Fruit fly (Drosophila melanogaster) Kc167 (cell line): ENCODE results near the gene Atac1.

Experiments
- Myc ChIP-seq: fragments of >200 bp; optimal IDR thresholded peaks from 2 replicates; lab custom pipeline; 2017; ENCODE audit warnings: missing external identifiers
- Sin3A ChIP-seq: fragments of >200 bp; optimal IDR thresholded peaks from 2 replicates; lab custom pipeline; 2018; ENCODE audit warnings: missing external identifiers
- h ChIP-seq: fragments of >200 bp; optimal IDR thresholded peaks from 3 replicates; lab custom pipeline; 2018; ENCODE audit warnings: missing external identifiers
- insv ChIP-seq: fragments of >200 bp; optimal IDR thresholded peaks from 3 replicates; lab custom pipeline; 2018; ENCODE audit warnings: missing external identifiers
- psq ChIP-seq: fragments of >200 bp; optimal IDR thresholded peaks from 2 replicates; lab custom pipeline; 2017; ENCODE audit warnings: missing external identifiers
- ttk ChIP-seq: sonication (Bioruptor generic); optimal IDR thresholded peaks from 2 replicates; lab custom pipeline; 2017; ENCODE audit warnings: missing external identifiers

Atac1 gene

DNA sequence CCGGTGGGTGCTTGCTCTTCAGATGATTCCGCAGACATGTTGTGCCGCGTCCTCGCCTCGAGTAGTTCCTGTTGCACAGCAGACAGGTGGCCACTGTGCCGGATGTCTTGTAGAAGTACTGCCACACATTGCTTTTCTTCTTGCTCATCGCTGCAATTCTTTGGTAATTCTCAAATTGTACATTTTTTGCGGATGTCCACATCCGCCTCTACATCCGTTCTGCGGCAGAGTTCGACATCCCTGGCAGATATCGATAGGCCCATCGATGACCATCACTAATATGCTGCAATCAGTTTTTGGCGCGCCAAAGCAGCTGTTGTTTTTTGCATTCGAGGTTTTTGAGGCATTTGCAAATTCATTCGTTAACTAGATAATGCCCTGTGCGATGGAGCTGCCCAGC, 3.4 kb downstream of the Atac1 start, which contains the start of the genes CG13775 and CG3430:
Gene CG13775, minus strand, starts transcription at position 226 of the 400 bp plus-strand sequence.
Gene CG3430, plus strand, starts transcription at position 284 of the 400 bp plus-strand sequence.
- TF ChIP-seq Myc, result no peak
- TF ChIP-seq h (lab: Kevin White, UChicago), result no peak
- no peak for TF ChIP-seq insv (lab: Kevin White, UChicago)
- TF ChIP-seq Sin3A (lab: Kevin White, UChicago), result no peak
- no peak for TF ChIP-seq psq (lab: Kevin White, UChicago)
- TF ChIP-seq ttk (lab: Kevin White, UChicago), result no peak

DNA sequence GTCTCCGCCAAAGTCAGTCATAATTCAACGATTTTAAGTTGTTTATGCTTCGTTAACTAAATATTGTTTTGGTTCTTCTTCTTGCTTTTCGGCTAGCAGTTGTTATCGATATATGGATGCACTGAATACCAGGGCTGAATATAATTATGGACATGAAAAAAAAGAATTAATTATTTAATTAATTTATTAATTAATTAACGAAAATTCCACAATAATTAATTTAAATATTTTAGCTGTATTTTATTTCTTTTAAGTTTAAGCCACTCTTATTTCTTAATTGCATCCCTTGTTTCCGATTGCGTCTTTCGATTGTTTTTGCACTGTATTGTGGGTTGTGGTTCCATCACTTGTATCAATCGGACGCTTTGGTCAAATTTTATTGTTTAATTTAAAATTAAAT, 10.0 kb downstream of the Atac1 start, which contains the start of the genes Gas41 and SA1:
Gene Gas41, minus strand, starts transcription at position 112 of the 400 bp plus-strand sequence.
Gene SA1, plus strand, starts transcription at position 326 of the 400 bp plus-strand sequence.
- TF ChIP-seq insv (lab: Kevin White, UChicago) (no peak), Sin3A (lab: Kevin White, UChicago) (no peak), psq (lab: Kevin White, UChicago) (no peak), ttk (lab: Kevin White, UChicago) (no peak), h (lab: Kevin White, UChicago) (no peak), Myc (no peak)

dm6 chr2L:6948540-6948942, 11.6 kb downstream of the Atac1 start, which contains the start of gene ihog:
Gene ihog (minus strand): TSS chr2L:6948808.
- TF ChIP-seq psq (lab: Kevin White, UChicago) (no peak), insv (lab: Kevin White, UChicago) (no peak), Sin3A (lab: Kevin White, UChicago) (no peak), Myc (no peak), h (lab: Kevin White, UChicago) (no peak), ttk (lab: Kevin White, UChicago) (no peak)

DNA sequence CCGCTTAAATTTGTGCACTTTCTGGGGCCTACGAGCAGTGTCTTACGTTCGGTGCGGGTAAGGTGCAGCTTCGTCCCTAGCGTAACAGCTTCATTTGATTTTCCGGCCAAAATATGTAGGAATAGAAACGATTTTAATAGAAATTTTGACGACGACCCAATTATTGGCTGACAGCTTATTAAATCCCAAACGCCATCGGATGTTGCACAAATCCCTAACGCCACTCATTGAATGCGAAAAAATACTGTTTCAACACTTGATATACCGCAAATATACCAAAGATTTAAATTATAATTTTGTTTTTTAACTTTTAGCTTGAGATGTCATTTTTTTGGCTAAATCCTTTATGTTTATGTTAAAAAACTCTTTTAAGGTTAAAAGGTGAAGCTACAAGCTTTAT, 15.0 kb downstream of the Atac1 start, which contains the start of gene Fgop2:
Gene Fgop2, minus strand, starts transcription at position 202 of the 400 bp plus-strand sequence.
- TF ChIP-seq insv (lab: Kevin White, UChicago), result no peak
- no peak for TF ChIP-seq ttk (lab: Kevin White, UChicago)
- TF ChIP-seq Myc, result no peak
- TF ChIP-seq Sin3A (lab: Kevin White, UChicago), result no peak
- no peak for TF ChIP-seq psq (lab: Kevin White, UChicago)
- TF ChIP-seq h (lab: Kevin White, UChicago), result no peak

DNA sequence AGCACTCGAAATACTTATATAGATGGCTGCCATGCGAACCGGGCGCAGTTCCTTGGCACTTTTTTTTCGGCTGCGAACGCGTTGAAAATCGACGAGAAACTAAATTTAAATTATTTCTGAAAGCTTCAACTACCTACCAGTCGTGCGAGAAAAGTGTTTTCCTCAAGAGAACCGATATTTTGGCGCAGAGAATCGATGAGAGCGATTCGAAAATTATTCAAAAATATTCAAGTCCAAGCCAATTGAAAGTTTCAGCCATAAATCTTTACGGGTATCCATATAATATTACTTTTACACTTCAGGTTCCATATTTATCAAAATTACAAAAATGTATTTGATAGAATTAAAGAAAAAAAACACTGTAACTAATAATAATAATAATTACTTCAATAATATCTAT, 17.4 kb downstream of the Atac1 start, which contains the start of gene CG18304:
Gene CG18304, minus strand, starts transcription at position 101 of the 400 bp plus-strand sequence.
- TF ChIP-seq Myc (no peak), h (lab: Kevin White, UChicago) (no peak), insv (lab: Kevin White, UChicago) (no peak), ttk (lab: Kevin White, UChicago) (no peak), Sin3A (lab: Kevin White, UChicago) (no peak), psq (lab: Kevin White, UChicago) (no peak)

DNA sequence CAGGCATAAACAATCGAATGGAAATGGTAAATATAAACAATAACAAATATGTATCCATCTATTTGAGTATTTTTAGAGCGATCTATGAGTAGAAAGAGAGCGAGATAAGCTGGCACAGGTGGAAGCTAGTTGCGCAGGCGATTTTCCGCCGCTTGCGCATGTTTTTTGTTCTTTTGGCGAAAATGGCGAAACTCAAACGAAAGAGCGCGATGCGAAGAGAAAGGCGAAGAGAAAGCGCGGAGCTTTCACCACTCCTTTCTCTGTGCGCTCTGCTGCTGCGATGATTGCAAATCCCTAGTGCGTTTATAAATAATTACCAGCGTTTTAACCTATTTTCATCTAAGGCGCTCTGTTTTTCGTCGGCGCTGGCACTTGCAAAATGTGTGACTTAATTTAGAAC, 18.4 kb downstream of the Atac1 start:
- TF ChIP-seq h (lab: Kevin White, UChicago) (no peak), ttk (lab: Kevin White, UChicago) (no peak), psq (lab: Kevin White, UChicago) (no peak), Sin3A (lab: Kevin White, UChicago) (no peak), insv (lab: Kevin White, UChicago) (no peak), Myc (no peak)

- no peak for TF ChIP-seq ttk (lab: Kevin White, UChicago)
- TF ChIP-seq Sin3A (lab: Kevin White, UChicago), result no peak
- TF ChIP-seq insv (lab: Kevin White, UChicago), result no peak
- no peak for TF ChIP-seq psq (lab: Kevin White, UChicago)
- no peak for TF ChIP-seq h (lab: Kevin White, UChicago)
- TF ChIP-seq Myc, result no peak
Observed at dm6 chr2L:6939698-6940097, 20.4 kb downstream of the Atac1 start.

DNA sequence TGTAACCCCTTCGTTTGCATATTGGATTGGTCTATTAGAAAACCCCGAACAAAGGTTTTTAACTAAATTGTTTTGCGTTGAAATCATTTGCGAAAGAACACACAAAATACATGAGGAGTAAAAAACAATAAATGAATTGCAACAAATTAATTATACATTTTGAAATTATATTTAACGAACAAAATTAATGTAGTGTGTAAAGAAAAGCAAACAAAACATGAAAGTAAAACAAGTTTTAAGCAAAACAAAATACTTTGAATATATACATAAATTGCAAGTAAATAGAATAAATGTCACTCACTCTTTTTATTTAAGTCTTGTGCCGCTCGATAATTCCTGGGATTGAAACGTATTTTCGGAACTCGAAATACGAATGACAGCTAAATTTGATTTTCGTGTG, 28.3 kb downstream of the Atac1 start, which contains the start of gene CG43232:
Gene CG43232, plus strand, starts transcription at position 301 of the 400 bp plus-strand sequence.
- TF ChIP-seq h (lab: Kevin White, UChicago) (no peak), psq (lab: Kevin White, UChicago) (no peak), insv (lab: Kevin White, UChicago) (no peak), Sin3A (lab: Kevin White, UChicago) (no peak)

DNA sequence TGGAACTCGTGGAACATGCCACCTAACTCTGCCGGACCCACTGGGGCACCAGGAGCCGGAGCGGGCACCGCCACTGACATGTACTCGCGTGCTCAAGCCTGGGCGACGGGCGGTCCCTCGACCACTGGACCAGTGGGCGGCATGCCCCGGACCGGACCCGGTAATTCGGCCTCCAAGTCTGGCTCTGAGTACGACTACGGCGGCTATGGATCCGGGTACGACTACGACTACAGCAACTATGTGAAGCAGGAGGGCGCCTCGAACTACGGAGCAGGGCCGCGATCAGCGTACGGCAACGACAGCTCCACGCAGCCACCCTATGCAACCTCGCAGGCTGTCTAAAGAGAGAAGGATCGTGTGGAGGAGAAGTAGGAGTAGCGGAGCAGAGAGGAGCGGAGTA, 35.0 kb downstream of the Atac1 start:
- no peak for TF ChIP-seq h (lab: Kevin White, UChicago)
- TF ChIP-seq Sin3A (lab: Kevin White, UChicago), result no peak

dm6 chr2L:6922091-6922753, 37.9 kb downstream of the Atac1 start:
- TF ChIP-seq insv (lab: Kevin White, UChicago) (no peak), Sin3A (lab: Kevin White, UChicago) (no peak), psq (lab: Kevin White, UChicago) (no peak), ttk (lab: Kevin White, UChicago) (no peak), Myc (no peak), h (lab: Kevin White, UChicago) (no peak)

- no peak for TF ChIP-seq Myc
- no peak for TF ChIP-seq Sin3A (lab: Kevin White, UChicago)
- TF ChIP-seq ttk (lab: Kevin White, UChicago), result no peak
- no peak for TF ChIP-seq psq (lab: Kevin White, UChicago)
Observed at dm6 chr2L:6921360-6922090, 38.6 kb downstream of the Atac1 start.
